Worm (Caenorhabditis elegans): ENCODE results near the gene F56A11.5.

Gene F56A11.5

DNA sequence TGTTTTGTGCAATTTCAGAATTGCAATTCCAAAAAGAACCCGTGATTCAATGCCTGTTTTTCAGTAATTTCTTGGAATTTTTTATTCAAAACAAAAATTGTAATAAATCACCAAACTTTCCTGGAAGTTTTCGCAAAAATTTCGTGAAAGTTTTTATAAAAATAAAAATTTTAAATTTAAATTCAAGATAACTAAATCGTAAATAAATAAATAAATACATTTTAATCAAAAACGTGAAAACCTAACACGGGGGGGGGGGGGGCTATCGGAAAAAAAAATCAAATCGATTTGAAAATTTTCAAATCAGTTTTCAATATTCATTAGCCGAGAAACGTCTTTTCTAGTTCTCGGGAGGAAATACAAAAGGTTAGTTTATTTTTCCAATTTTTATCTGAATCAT, 22.4 kb upstream of the F56A11.5 start, which contains the start of gene C18H7.4:
C18H7.4 (plus strand) TSS at position 301 of the 400 bp plus-strand sequence.
- TF ChIP-seq dao-5 (tag; optimal IDR thresholded peaks at IDR 0.05) (no peak), him-1 (tag; optimal IDR thresholded peaks at IDR 0.05) (no peak), W03F9.2 (tag; optimal IDR thresholded peaks at IDR 0.05) (no peak)

DNA sequence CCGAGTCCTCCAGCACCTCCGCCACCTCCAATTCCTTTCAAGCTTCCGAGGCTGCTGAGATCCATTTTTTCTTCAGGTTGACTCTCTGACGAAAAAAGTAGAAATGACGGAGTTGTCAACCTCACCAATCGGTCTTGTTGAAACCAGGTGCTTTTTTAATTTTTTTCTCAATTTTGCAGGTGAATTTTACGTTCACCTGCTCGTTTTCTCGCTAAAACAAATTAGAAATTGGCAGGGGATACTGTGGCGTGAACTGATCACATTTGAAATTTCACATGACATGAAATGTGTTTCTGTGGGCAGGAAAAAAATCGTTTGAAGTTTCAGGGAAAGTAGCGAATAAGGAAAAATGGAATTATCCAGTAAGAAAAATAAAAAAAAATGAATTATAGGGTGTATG, 21.7 kb upstream of the F56A11.5 start, which contains the start of gene C18H7.6:
C18H7.6 (minus strand) TSS at position 104 of the 400 bp plus-strand sequence.
- TF ChIP-seq dao-5 (tag; optimal IDR thresholded peaks at IDR 0.05), result no peak
- no peak for TF ChIP-seq W03F9.2 (tag; optimal IDR thresholded peaks at IDR 0.05)
- TF ChIP-seq him-1 (tag; optimal IDR thresholded peaks at IDR 0.05), result no peak

DNA sequence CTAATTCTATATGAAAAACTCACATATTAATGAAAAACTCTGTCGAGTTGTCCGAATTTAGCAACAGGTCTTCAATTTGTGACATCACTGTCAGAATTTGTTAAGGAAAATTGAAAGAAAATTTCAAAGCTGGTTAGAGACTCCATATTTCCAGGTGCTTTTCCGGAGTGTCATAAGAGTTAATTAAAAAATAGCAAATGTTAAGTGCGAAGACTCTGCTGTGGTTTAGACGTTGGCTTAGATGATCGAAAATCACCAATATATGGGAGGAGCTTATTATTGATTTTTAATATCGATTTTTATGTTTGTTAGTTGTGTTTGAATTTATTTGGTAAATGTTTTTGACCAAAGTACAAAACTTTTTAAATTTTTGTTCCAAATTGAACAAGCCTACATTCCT, 17.1 kb upstream of the F56A11.5 start, which contains the start of gene C18H7.12:
C18H7.12 (minus strand) TSS at position 101 of the 400 bp plus-strand sequence.
- no peak for TF ChIP-seq him-1 (tag; optimal IDR thresholded peaks at IDR 0.05)
- no peak for TF ChIP-seq W03F9.2 (tag; optimal IDR thresholded peaks at IDR 0.05)
- no peak for TF ChIP-seq dao-5 (tag; optimal IDR thresholded peaks at IDR 0.05)

DNA sequence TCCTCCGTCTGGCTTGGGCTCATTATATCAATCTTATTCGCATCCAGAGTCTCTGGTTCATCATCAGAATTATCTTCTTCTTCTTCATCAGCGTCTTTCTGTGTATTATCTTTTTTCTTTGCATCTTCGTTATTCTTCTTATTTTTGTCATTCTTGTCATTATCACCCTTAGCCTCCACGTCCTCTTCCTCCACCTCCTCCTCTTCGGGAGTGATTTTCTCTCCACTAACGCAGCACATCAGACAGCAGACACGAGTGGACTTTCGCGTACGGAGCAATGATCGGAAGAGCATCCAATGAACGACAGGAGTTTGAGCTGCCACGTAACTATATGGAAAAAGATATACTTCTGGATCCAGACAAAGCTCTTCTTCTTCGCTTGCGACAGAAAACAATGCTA, 13.4 kb upstream of the F56A11.5 start:
- TF ChIP-seq dao-5 (tag; optimal IDR thresholded peaks at IDR 0.05), result no peak
- TF ChIP-seq him-1 (tag; optimal IDR thresholded peaks at IDR 0.05), result no peak
- no peak for TF ChIP-seq W03F9.2 (tag; optimal IDR thresholded peaks at IDR 0.05)

DNA sequence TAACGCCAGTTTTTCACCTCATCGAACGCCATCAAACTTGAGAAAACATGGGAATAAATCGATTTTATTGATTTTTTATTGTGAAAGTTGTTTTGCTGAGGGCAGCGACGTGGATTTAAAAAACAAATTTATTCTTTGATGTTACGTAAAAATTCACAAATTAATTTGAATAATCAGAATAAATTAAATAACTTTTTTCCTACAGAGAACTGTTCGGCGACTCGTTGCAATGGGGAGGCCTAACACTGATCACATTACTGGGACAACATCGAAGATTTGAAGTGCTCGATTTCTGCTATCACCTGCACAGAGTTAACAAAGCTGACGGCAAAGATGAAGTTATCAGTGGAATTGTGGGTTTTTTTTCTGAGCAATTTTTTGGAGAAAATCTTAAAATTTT, 11.5 kb upstream of the F56A11.5 start, which contains the start of gene F56A11.6:
F56A11.6 (minus strand) TSS at position 101 of the 400 bp plus-strand sequence.
- TF ChIP-seq dao-5 (tag; optimal IDR thresholded peaks at IDR 0.05), result no peak
- TF ChIP-seq W03F9.2 (tag; optimal IDR thresholded peaks at IDR 0.05), result no peak

DNA sequence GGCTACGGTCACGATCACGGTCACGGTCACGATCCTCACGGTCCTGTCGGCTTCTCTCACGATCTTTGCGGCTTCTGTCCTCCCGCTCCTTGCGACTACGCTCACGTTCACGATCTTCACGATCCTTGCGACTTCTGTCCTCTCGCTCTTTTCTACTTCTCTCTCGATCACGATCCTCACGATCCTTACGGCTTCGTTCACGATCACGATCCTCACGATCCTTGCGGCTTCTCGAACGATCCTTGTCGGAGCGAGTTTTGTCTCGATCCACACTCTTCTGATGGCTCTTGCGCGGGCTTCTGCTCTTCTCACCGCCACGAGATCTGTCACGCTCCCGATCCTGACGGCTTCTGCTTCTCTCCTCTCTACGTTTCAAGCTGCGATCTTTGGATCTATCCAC, 9.9 kb upstream of the F56A11.5 start:
- no peak for TF ChIP-seq W03F9.2 (tag; optimal IDR thresholded peaks at IDR 0.05)
- no peak for TF ChIP-seq dao-5 (tag; optimal IDR thresholded peaks at IDR 0.05)
- TF ChIP-seq him-1 (tag; optimal IDR thresholded peaks at IDR 0.05), result no peak

DNA sequence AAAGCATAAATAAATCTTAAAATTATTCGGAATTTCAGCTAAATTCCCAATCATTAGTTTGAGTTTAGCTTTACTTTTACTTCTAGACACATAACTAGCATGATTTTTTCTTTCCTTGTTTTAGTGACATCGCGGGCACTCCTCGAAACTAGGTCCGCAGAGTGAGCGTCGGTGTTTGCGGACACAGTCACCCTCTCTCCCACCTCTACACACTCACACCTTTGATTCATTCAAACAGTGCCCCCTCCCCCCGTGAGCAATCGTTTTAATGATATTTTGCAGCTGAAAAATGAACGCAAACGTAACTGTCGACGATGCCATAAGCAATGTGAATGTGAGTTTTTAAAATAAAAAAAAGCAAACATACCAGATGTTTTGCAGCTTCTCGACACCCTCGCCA, 1.8 kb upstream of the F56A11.5 start, which contains the start of gene gex-2:
gex-2 (plus strand) TSS at position 283 of the 400 bp plus-strand sequence.
- TF ChIP-seq W03F9.2 (tag; optimal IDR thresholded peaks at IDR 0.05) (no peak), dao-5 (tag; optimal IDR thresholded peaks at IDR 0.05) (no peak), him-1 (tag; optimal IDR thresholded peaks at IDR 0.05) (no peak)

DNA sequence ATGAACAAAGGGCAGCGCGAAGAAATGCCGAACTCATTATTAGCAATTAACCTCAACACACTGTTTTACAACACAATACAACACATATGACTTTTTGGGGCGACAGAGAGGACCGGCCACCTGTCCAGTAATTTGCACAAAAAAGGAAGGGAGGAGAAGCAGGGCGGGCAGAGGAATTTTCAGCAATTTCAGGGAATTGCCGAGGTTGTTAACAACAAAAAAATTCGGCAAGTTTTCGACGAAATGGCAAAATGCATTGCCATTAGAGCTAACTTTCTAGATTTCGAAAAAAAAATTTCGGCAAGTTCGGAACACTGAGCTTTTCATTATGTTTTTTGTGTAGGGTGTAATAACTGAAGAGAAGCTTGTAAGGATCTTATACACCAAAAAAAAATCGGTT, 6.6 kb downstream of the F56A11.5 start:
- TF ChIP-seq him-1 (tag; optimal IDR thresholded peaks at IDR 0.05), result no peak
- no peak for TF ChIP-seq W03F9.2 (tag; optimal IDR thresholded peaks at IDR 0.05)
- TF ChIP-seq dao-5 (tag; optimal IDR thresholded peaks at IDR 0.05), result no peak

DNA sequence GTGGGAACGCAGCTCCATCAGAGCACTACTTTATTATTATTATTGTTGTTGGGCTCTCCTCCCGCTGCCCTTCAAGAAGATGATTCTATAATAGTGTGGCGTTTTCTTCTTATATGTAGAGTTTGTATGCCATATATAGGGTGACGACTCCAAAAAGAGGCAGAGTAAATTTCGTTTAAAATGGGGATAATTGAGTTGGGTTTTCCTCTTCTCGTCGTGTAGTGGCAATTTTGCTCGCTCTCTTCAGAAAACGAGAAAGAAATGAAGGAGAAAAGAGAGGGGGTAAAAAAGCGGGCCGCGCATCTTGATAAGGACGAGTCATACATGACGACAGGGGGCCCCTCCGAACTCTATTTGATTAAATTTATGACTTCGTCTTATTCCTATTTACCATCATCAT, 7.2 kb downstream of the F56A11.5 start:
- TF ChIP-seq him-1 (tag; optimal IDR thresholded peaks at IDR 0.05) (no peak), dao-5 (tag; optimal IDR thresholded peaks at IDR 0.05) (no peak), W03F9.2 (tag; optimal IDR thresholded peaks at IDR 0.05) (no peak)

DNA sequence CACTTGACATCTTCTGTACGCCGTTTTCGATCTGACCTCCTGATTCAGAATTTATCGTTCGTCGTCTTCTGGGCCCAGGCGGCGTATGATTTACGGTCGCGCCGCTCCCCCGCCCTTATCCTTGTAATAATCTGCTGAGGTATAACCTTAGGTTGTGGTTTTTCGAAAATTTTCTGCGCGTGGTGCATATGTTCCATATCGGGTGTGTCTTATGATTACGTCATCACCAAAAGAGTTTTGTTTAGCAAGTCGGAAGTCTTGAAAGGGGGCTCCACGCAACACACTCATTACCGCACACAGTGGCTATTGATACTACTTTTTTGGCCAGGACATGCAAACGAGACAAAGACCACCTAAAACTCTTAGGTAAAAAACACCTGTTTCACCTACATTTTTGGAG, 9.9 kb downstream of the F56A11.5 start:
- TF ChIP-seq him-1 (tag; optimal IDR thresholded peaks at IDR 0.05) (no peak), W03F9.2 (tag; optimal IDR thresholded peaks at IDR 0.05) (no peak)

DNA sequence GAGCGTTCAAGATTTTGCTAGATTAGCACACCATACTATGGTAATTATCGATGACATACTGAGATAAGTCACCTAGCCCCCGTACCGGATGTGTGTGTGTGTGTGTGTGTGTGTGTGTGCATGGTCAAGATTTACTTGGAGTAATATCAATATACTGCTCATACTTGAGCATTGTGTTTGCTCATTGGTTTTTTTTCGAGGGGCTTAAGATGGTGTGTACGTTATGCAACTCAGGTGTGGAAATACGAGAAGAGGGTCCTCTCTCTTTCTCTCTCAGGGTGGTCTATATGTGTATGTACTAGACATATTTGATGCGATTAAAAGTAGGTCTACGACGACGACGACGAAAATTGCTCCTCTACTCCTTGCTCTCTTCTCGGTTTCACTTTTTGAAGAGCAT, 10.3 kb downstream of the F56A11.5 start:
- TF ChIP-seq dao-5 (tag; optimal IDR thresholded peaks at IDR 0.05) (no peak), W03F9.2 (tag; optimal IDR thresholded peaks at IDR 0.05) (no peak), him-1 (tag; optimal IDR thresholded peaks at IDR 0.05) (no peak)

DNA sequence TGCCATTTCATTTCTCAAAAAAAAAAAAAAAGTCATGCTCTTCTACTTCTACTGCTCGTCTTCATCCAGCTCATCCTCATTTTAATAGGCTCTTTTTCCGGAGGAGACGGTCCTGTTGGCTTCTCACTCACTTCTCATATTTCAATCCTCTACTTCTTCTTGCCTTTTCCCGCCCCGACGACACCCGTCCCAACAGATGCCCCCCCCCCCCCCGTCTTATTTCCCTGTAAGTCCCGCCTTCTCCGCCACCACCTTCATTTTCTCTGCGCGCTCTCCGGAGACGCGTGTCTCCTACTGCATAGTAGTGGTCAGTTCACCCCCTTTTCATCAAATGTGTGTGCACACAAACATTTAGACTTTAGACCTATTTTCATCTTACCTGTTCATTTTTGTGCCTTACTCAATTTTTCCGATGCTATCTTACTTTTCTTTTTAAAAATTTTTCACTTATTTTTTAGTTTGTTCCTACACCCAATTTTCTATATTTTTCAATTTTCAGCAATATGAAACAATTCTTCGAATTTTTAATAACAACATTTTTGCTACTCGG, 11.8 kb downstream of the F56A11.5 start, which contains the start of gene efn-4:
efn-4 (plus strand) TSS at position 500 of the 550 bp plus-strand sequence.
- no peak for TF ChIP-seq W03F9.2 (tag; optimal IDR thresholded peaks at IDR 0.05)
- TF ChIP-seq dao-5 (tag; optimal IDR thresholded peaks at IDR 0.05), result no peak
- no peak for TF ChIP-seq him-1 (tag; optimal IDR thresholded peaks at IDR 0.05)

DNA sequence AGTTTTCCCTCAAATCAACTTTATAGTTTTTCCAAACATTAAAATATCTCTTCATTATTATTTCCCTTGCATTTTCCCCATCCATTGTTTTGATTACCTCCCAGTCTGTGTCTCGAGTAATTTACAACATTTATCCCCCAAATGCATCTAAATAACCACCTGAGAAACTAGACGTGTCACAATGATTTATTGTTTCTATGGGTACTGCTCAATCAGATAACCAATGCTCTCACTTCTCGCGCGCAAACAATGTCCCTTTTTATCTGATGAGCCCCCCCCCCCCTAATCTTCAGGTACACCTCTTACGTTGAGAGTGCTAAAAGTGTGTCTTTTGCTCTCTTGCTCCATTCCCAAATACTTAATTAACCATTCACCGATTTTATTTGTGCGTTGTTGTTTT, 16.6 kb downstream of the F56A11.5 start:
- TF ChIP-seq him-1 (tag; optimal IDR thresholded peaks at IDR 0.05), result no peak
- TF ChIP-seq dao-5 (tag; optimal IDR thresholded peaks at IDR 0.05), result no peak
- no peak for TF ChIP-seq W03F9.2 (tag; optimal IDR thresholded peaks at IDR 0.05)

DNA sequence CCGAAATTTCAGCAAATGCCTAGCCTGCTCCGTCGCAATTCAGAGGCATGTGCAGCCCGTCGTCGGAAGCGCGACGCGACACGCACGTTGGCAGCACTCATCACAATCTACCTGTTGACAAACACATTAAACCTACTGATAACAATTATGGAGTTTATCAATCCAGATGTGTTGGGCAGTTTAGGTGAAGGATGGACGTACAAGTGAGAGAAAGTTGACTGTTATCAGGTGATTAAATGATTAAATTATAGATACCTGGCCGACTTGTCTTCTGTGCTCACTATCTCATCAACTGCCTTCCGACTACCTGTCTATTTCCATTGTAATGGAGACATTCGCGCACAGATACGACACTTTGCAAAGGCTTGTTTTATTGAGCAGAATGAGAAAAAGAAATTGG, 18.7 kb downstream of the F56A11.5 start:
- TF ChIP-seq him-1 (tag; optimal IDR thresholded peaks at IDR 0.05) (no peak), dao-5 (tag; optimal IDR thresholded peaks at IDR 0.05) (no peak), W03F9.2 (tag; optimal IDR thresholded peaks at IDR 0.05) (no peak)

DNA sequence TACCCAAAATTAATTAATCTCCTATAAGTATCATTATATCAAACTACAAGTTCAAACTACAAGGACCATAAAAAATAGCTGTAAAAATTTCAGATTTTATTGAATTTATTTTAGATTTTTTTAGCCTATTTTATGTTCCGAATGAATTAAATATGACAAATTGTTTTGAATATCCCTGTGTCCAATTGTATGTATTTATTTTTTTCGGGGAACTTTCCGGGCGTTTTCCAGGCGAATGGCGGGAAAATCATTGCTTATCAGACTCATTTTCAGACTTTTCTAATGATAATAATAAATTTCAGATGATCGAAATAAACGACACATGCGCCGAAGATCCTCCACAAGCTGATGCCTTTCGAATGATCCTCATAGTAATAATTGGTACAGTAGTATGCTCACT, 22.6 kb downstream of the F56A11.5 start, which contains the start of gene F56A11.4:
F56A11.4 (plus strand) TSS at position 301 of the 400 bp plus-strand sequence.
- TF ChIP-seq W03F9.2 (tag; optimal IDR thresholded peaks at IDR 0.05), result no peak
- TF ChIP-seq him-1 (tag; optimal IDR thresholded peaks at IDR 0.05), result no peak
- no peak for TF ChIP-seq dao-5 (tag; optimal IDR thresholded peaks at IDR 0.05)

Data from whole organism, L4/young adult.